Fruit fly (Drosophila melanogaster) whole organism, adult: ENCODE results near the gene CG17127.
A peak's percentile ranks its signal among the peaks of the same experiment; 100 is the strongest.

Experiments used
- CG12768 ChIP-seq: fragments of 200-800 bp; sonication (Bioruptor generic); optimal IDR thresholded peaks from 2 replicates; lab custom pipeline; 2017; ENCODE audit warnings: missing biosample characterization, missing genetic modification characterization, mild to moderate bottlenecking, moderate library complexity, missing genetic modification reagents
- CG14711 ChIP-seq: fragments of 200-800 bp; sonication (Bioruptor generic); optimal IDR thresholded peaks from 2 replicates; lab custom pipeline; 2018; ENCODE audit warnings: missing biosample characterization, mild to moderate bottlenecking, missing genetic modification characterization, moderate library complexity
- CG1620 ChIP-seq: fragments of 200-800 bp; sonication (Bioruptor generic); optimal IDR thresholded peaks from 2 replicates; lab custom pipeline; 2016; ENCODE audit warnings: missing biosample characterization, missing genetic modification characterization
- CG33017 ChIP-seq: fragments of 200-800 bp; sonication (Bioruptor generic); optimal IDR thresholded peaks from 2 replicates; lab custom pipeline; 2018; ENCODE audit warnings: missing biosample characterization, mild to moderate bottlenecking, missing genetic modification characterization, moderate library complexity
- CG5204 ChIP-seq: fragments of 200-800 bp; sonication (Bioruptor generic); optimal IDR thresholded peaks from 2 replicates; lab custom pipeline; 2016; ENCODE audit warnings: missing biosample characterization, missing genetic modification characterization
- CG7045 ChIP-seq: fragments of 200-800 bp; sonication (Bioruptor generic); optimal IDR thresholded peaks from 2 replicates; lab custom pipeline; 2017; ENCODE audit warnings: missing biosample characterization, mild to moderate bottlenecking, missing genetic modification characterization
- CG7101 ChIP-seq: fragments of 200-800 bp; sonication (Bioruptor generic); optimal IDR thresholded peaks from 2 replicates; lab custom pipeline; 2018; ENCODE audit warnings: missing biosample characterization, mild to moderate bottlenecking, missing genetic modification characterization, moderate library complexity
- Clk ChIP-seq: fragments of 200-800 bp; sonication (Bioruptor generic); optimal IDR thresholded peaks from 2 replicates; lab custom pipeline; 2017; ENCODE audit warnings: missing biosample characterization, missing genetic modification characterization
- Crg-1 ChIP-seq: fragments of 200-800 bp; sonication (Bioruptor generic); optimal IDR thresholded peaks from 2 replicates; lab custom pipeline; 2016; ENCODE audit warnings: missing biosample characterization, missing genetic modification characterization
- Hr96 ChIP-seq: fragments of 200-800 bp; sonication (Bioruptor generic); optimal IDR thresholded peaks from 2 replicates; lab custom pipeline; 2016; ENCODE audit warnings: missing biosample characterization, missing genetic modification characterization
- Mnt ChIP-seq: fragments of 200-800 bp; sonication (Bioruptor generic); optimal IDR thresholded peaks from 2 replicates; lab custom pipeline; 2016; ENCODE audit warnings: missing biosample characterization, mild to moderate bottlenecking, missing genetic modification characterization
- bab1 ChIP-seq: fragments of 200-800 bp; sonication (Bioruptor generic); optimal IDR thresholded peaks from 3 replicates; lab custom pipeline; 2019; ENCODE audit warnings: missing biosample characterization, mild to moderate bottlenecking, missing genetic modification characterization, moderate library complexity
- cic ChIP-seq: fragments of 200-800 bp; sonication (Bioruptor generic); optimal IDR thresholded peaks from 2 replicates; lab custom pipeline; 2017; ENCODE audit warnings: missing biosample characterization, mild to moderate bottlenecking, missing genetic modification characterization, moderate library complexity
- cnc ChIP-seq, 2 experiments: fragments of >200 bp; optimal IDR thresholded peaks; 2 replicates each; lab custom pipeline; 2017
- kay ChIP-seq: fragments of 200-800 bp; sonication (Bioruptor generic); peaks from one replicate; lab custom pipeline; 2016; ENCODE audit warnings: missing biosample characterization, missing genetic modification characterization, borderline replicate concordance
- ovo ChIP-seq: fragments of 200-800 bp; sonication (Bioruptor generic); optimal IDR thresholded peaks from 2 replicates; lab custom pipeline; 2016; ENCODE audit warnings: missing biosample characterization, missing genetic modification characterization
- pad ChIP-seq: fragments of 200-800 bp; sonication (Bioruptor generic); optimal IDR thresholded peaks from 3 replicates; lab custom pipeline; 2017; ENCODE audit warnings: missing biosample characterization, missing genetic modification characterization, mild to moderate bottlenecking, moderate library complexity, missing genetic modification reagents
- tj ChIP-seq: fragments of 200-800 bp; sonication (Bioruptor generic); optimal IDR thresholded peaks from 3 replicates; lab custom pipeline; 2017; ENCODE audit warnings: missing biosample characterization, mild to moderate bottlenecking, missing genetic modification characterization, moderate library complexity
- toe ChIP-seq: fragments of 200-800 bp; sonication (Bioruptor generic); optimal IDR thresholded peaks from 2 replicates; lab custom pipeline; 2016; ENCODE audit warnings: missing biosample characterization, missing genetic modification characterization

The CG17127 gene

dm6 chr2L:10757038-10757685 lies 13.5 kb upstream of the CG17127 start:
- no peak for TF ChIP-seq pad (GFP tag; lab: Kevin White, UChicago)
- TF ChIP-seq Crg-1 (GFP tag; lab: Kevin White, UChicago), result no peak
- no peak for TF ChIP-seq Hr96 (GFP tag; lab: Kevin White, UChicago)
- no peak for TF ChIP-seq Mnt (GFP tag; lab: Kevin White, UChicago)
- TF ChIP-seq CG12768, result no peak
- no peak for TF ChIP-seq ovo
- TF ChIP-seq CG33017 (tag; lab: Kevin White, UChicago), result no peak
- TF ChIP-seq cic (GFP tag; lab: Kevin White, UChicago), result no peak
- TF ChIP-seq toe (GFP tag; lab: Kevin White, UChicago), result no peak
- TF ChIP-seq CG5204 (GFP tag; lab: Kevin White, UChicago), result no peak
- TF ChIP-seq cnc (optimal IDR thresholded peaks at IDR 0.05; lab: Kevin White, UChicago), result no peak
- TF ChIP-seq CG1620, result no peak

dm6 chr2L:10759624-10760023 lies 11.0 kb upstream of the CG17127 start:
- no peak for TF ChIP-seq Crg-1 (GFP tag; lab: Kevin White, UChicago)

dm6 chr2L:10760422-10761166 lies 10.1 kb upstream of the CG17127 start, which contains the start of gene CG6495:
Gene CG6495 (plus strand): TSS chr2L:10761116.
- TF ChIP-seq CG5204 (GFP tag; lab: Kevin White, UChicago), result no peak
- no peak for TF ChIP-seq CG7045 (GFP tag; lab: Kevin White, UChicago)
- peak; percentile 10 for TF ChIP-seq CG12768
- peak; percentile 8 for TF ChIP-seq tj (GFP tag; lab: Kevin White, UChicago)
- TF ChIP-seq cnc (optimal IDR thresholded peaks at IDR 0.05; lab: Kevin White, UChicago), result no peak
- no peak for TF ChIP-seq cic (GFP tag; lab: Kevin White, UChicago)
- no peak for TF ChIP-seq ovo
- peak; percentile 44 for TF ChIP-seq CG33017 (tag; lab: Kevin White, UChicago)

dm6 chr2L:10767597-10768188 lies 3.0 kb upstream of the CG17127 start, which contains the start of gene Ubc2:
Gene Ubc2 (minus strand): TSS chr2L:10768006.
- no peak for TF ChIP-seq cic (GFP tag; lab: Kevin White, UChicago)
- TF ChIP-seq CG33017 (tag; lab: Kevin White, UChicago), result peak; percentile 3
- TF ChIP-seq CG14711 (tag; lab: Kevin White, UChicago), result peak; percentile 32
- TF ChIP-seq bab1 (GFP tag; lab: Kevin White, UChicago), result peak; percentile 59
- TF ChIP-seq CG1620, result peak; percentile 24
- peak; percentile 21 for TF ChIP-seq Hr96 (GFP tag; lab: Kevin White, UChicago)
- no peak for TF ChIP-seq Clk (GFP tag; lab: Kevin White, UChicago)
- peak; percentile 47 for TF ChIP-seq Mnt (GFP tag; lab: Kevin White, UChicago)

dm6 chr2L:10769708-10770107 lies 960 bp upstream of the CG17127 start, which contains the start of gene CG6724:
Gene CG6724 (minus strand): TSS chr2L:10769952.
- TF ChIP-seq cic (GFP tag; lab: Kevin White, UChicago) (no peak), Mnt (GFP tag; lab: Kevin White, UChicago) (peak; percentile 96), CG7101 (tag; lab: Kevin White, UChicago) (no peak), bab1 (GFP tag; lab: Kevin White, UChicago) (peak; percentile 16), cnc (optimal IDR thresholded peaks at IDR 0.05; lab: Kevin White, UChicago) (no peak), kay (GFP tag; lab: Kevin White, UChicago) (no peak), CG7045 (GFP tag; lab: Kevin White, UChicago) (no peak), Hr96 (GFP tag; lab: Kevin White, UChicago) (no peak)

- no peak for TF ChIP-seq Crg-1 (GFP tag; lab: Kevin White, UChicago)
- TF ChIP-seq CG14711 (tag; lab: Kevin White, UChicago), result no peak
- TF ChIP-seq CG1620, result no peak
- TF ChIP-seq CG33017 (tag; lab: Kevin White, UChicago), result no peak
- no peak for TF ChIP-seq Mnt (GFP tag; lab: Kevin White, UChicago)
- TF ChIP-seq CG7101 (tag; lab: Kevin White, UChicago), result no peak
- no peak for TF ChIP-seq tj (GFP tag; lab: Kevin White, UChicago)
- no peak for TF ChIP-seq CG5204 (GFP tag; lab: Kevin White, UChicago)
- no peak for TF ChIP-seq toe (GFP tag; lab: Kevin White, UChicago)
- no peak for TF ChIP-seq CG7045 (GFP tag; lab: Kevin White, UChicago)
- no peak for TF ChIP-seq kay (GFP tag; lab: Kevin White, UChicago)
- TF ChIP-seq Clk (GFP tag; lab: Kevin White, UChicago), result no peak
- TF ChIP-seq pad (GFP tag; lab: Kevin White, UChicago), result no peak
- TF ChIP-seq cic (GFP tag; lab: Kevin White, UChicago), result no peak
Measured at dm6 chr2L:10774041-10774440, 3.4 kb downstream of the CG17127 start.
